Worm (Caenorhabditis elegans) whole organism, L2 larva: Measurements from ENCODE around the gene pas-1.

ENCODE experiments used
- F13H6.1 ChIP-seq: sonication (generic microtip); optimal IDR thresholded peaks from 2 replicates; lab custom pipeline; 2016; ENCODE audit warnings: missing genetic modification characterization, missing compliant biosample characterization
- ama-1 ChIP-seq: fragments of 150-350 bp; optimal IDR thresholded peaks from 2 replicates; lab custom pipeline; 2018; ENCODE audit warnings: inconsistent platforms
- ceh-82 ChIP-seq: fragments of 150-350 bp; optimal IDR thresholded peaks from 2 replicates; lab custom pipeline; 2014; ENCODE audit warnings: missing biosample characterization, missing genetic modification characterization
- elt-1 ChIP-seq: fragments of 150-350 bp; optimal IDR thresholded peaks from 2 replicates; lab custom pipeline; 2014; ENCODE audit warnings: missing biosample characterization, missing genetic modification characterization
- fos-1 ChIP-seq: fragments of 150-350 bp; optimal IDR thresholded peaks from 2 replicates; lab custom pipeline; 2014; ENCODE audit warnings: missing biosample characterization, missing genetic modification characterization
- lin-39 ChIP-seq: fragments of 150-350 bp; optimal IDR thresholded peaks from 2 replicates; lab custom pipeline; 2014; ENCODE audit warnings: missing biosample characterization, missing genetic modification reagents, missing genetic modification characterization
- lsy-2 ChIP-seq, 2 experiments: fragments of 150-350 bp in 1 of 2; sonication (generic microtip) in 1 of 2; optimal IDR thresholded peaks; 2 replicates each; lab custom pipeline; 2014 to 2017; ENCODE audit warnings: missing biosample characterization in 2 of 2, missing genetic modification characterization in 2 of 2
- mab-5 ChIP-seq: fragments of 150-350 bp; optimal IDR thresholded peaks from 2 replicates; lab custom pipeline; 2014; ENCODE audit warnings: missing biosample characterization, missing genetic modification characterization
- mdl-1 ChIP-seq, 2 experiments: fragments of 150-350 bp in 1 of 2; sonication (generic microtip) in 1 of 2; optimal IDR thresholded peaks; 2 replicates each; lab custom pipeline; 2017; ENCODE audit warnings: missing biosample characterization in 2 of 2, missing genetic modification characterization in 2 of 2
- nhr-11 ChIP-seq: fragments of 150-350 bp; optimal IDR thresholded peaks from 2 replicates; lab custom pipeline; 2014; ENCODE audit warnings: missing biosample characterization, missing genetic modification characterization
- nhr-23 ChIP-seq: fragments of 150-350 bp; optimal IDR thresholded peaks from 2 replicates; lab custom pipeline; 2014; ENCODE audit warnings: missing biosample characterization, missing genetic modification reagents, missing genetic modification characterization
- nhr-6 ChIP-seq: fragments of 150-350 bp; optimal IDR thresholded peaks from 2 replicates; lab custom pipeline; 2014; ENCODE audit warnings: missing biosample characterization, missing genetic modification characterization
- skn-1 ChIP-seq: sonication (generic microtip); optimal IDR thresholded peaks from 2 replicates; lab custom pipeline; 2017; ENCODE audit warnings: missing biosample characterization, missing genetic modification characterization
- ztf-4 ChIP-seq: fragments of 150-350 bp; optimal IDR thresholded peaks from 2 replicates; lab custom pipeline; 2014; ENCODE audit warnings: missing biosample characterization, missing genetic modification characterization

- TF ChIP-seq F13H6.1 (tag; lab: Kevin White, UChicago) (no peak), nhr-23 (tag; lab: Kevin White, UChicago) (no peak), ztf-4 (tag; lab: Kevin White, UChicago) (no peak), skn-1 (tag; lab: Kevin White, UChicago) (no peak), nhr-11 (tag; lab: Kevin White, UChicago) (no peak), mab-5 (no peak), nhr-6 (tag; lab: Kevin White, UChicago) (no peak), elt-1 (no peak), lin-39 (tag; lab: Kevin White, UChicago) (no peak), ceh-82 (no peak), ama-1 (lab: Kevin White, UChicago) (no peak), fos-1 (no peak), mdl-1 (tag; optimal IDR thresholded peaks at IDR 0.05; lab: Kevin White, UChicago) (no peak), lsy-2 (tag; optimal IDR thresholded peaks at IDR 0.05; lab: Kevin White, UChicago) (no peak)
Measured at ce11 chrV:14460615-14461102, 38.2 kb upstream of the pas-1 start, which contains the start of gene F08H9.2.
